Fruit fly (Drosophila melanogaster) whole organism, wandering third instar larva: Measurements from ENCODE around the gene Abi.

ENCODE experiments used
- Abd-B ChIP-seq: fragments of >200 bp; optimal IDR thresholded peaks from 2 replicates; lab custom pipeline; 2017; ENCODE audit warnings: missing biosample characterization, missing genetic modification characterization
- CG32264 ChIP-seq: fragments of 200-800 bp; sonication (Bioruptor generic); optimal IDR thresholded peaks from 2 replicates; lab custom pipeline; 2016; ENCODE audit warnings: missing biosample characterization, missing genetic modification characterization
- CG9705 ChIP-seq: fragments of 200-800 bp; sonication (Bioruptor generic); optimal IDR thresholded peaks from 2 replicates; lab custom pipeline; 2018; ENCODE audit warnings: missing biosample characterization, mild to moderate bottlenecking, missing genetic modification characterization
- CrebA ChIP-seq: fragments of 200-800 bp; sonication (Bioruptor generic); optimal IDR thresholded peaks from 2 replicates; lab custom pipeline; 2016; ENCODE audit warnings: missing biosample characterization, mild to moderate bottlenecking, missing genetic modification characterization, borderline replicate concordance
- Dfd ChIP-seq: fragments of >200 bp; optimal IDR thresholded peaks from 2 replicates; lab custom pipeline; 2017; ENCODE audit warnings: missing biosample characterization, missing genetic modification characterization
- Dif ChIP-seq: fragments of 200-275, 200-300 bp; sonication (Bioruptor generic); optimal IDR thresholded peaks from 2 replicates; lab custom pipeline; 2018; ENCODE audit warnings: missing biosample characterization, missing genetic modification characterization; ENCODE audit not compliant: partially characterized antibody
- GATAd ChIP-seq: sonication (Bioruptor generic); optimal IDR thresholded peaks from 2 replicates; lab custom pipeline; 2016; ENCODE audit warnings: missing biosample characterization, missing genetic modification characterization
- HLH106 ChIP-seq: fragments of 200-800 bp; optimal IDR thresholded peaks from 3 replicates; lab custom pipeline; 2019; ENCODE audit warnings: missing biosample characterization, mild to moderate bottlenecking, missing genetic modification characterization, moderate library complexity
- Hnf4 ChIP-seq: fragments of 200-800 bp; sonication (Bioruptor generic); optimal IDR thresholded peaks from 2 replicates; lab custom pipeline; 2016; ENCODE audit warnings: missing biosample characterization, mild to moderate bottlenecking, missing genetic modification characterization
- Hr78 ChIP-seq: fragments of >200 bp; optimal IDR thresholded peaks from 2 replicates; lab custom pipeline; 2017; ENCODE audit warnings: missing biosample characterization, missing genetic modification characterization
- Hr83 ChIP-seq: fragments of 200-300 bp; sonication (Bioruptor generic); optimal IDR thresholded peaks from 2 replicates; lab custom pipeline; 2016; ENCODE audit warnings: missing biosample characterization, mild to moderate bottlenecking, missing genetic modification characterization, moderate library complexity; ENCODE audit not compliant: poor library complexity, severe bottlenecking
- Jra ChIP-seq: sonication (Bioruptor generic); optimal IDR thresholded peaks from 2 replicates; lab custom pipeline; 2016; ENCODE audit warnings: missing biosample characterization, missing genetic modification characterization
- Mio ChIP-seq: sonication (Bioruptor generic); optimal IDR thresholded peaks from 2 replicates; lab custom pipeline; 2016; ENCODE audit warnings: missing biosample characterization, missing genetic modification characterization
- Myc ChIP-seq: fragments of >200 bp; optimal IDR thresholded peaks from 2 replicates; lab custom pipeline; 2017
- N ChIP-seq: fragments of >200 bp; optimal IDR thresholded peaks from 2 replicates; lab custom pipeline; 2018; ENCODE audit warnings: missing biosample characterization, missing external identifiers, missing genetic modification characterization
- OdsH ChIP-seq: fragments of 200-800 bp; sonication (Bioruptor generic); optimal IDR thresholded peaks from 2 replicates; lab custom pipeline; 2016; ENCODE audit warnings: missing biosample characterization, mild to moderate bottlenecking, missing genetic modification characterization
- Rel ChIP-seq, 2 experiments: fragments of 200-800 bp; sonication (Bioruptor generic) in 1 of 2; optimal IDR thresholded peaks; 2 replicates in 1 of 2; 3 replicates in 1 of 2; lab custom pipeline; 2016 to 2019; ENCODE audit warnings: mild to moderate bottlenecking in 2 of 2, missing biosample characterization in 2 of 2, missing genetic modification characterization in 2 of 2, moderate library complexity in 1 of 2
- Sp1 ChIP-seq: fragments of 200-800 bp; sonication (Bioruptor generic); optimal IDR thresholded peaks from 3 replicates; lab custom pipeline; 2019; ENCODE audit warnings: missing biosample characterization, mild to moderate bottlenecking, missing genetic modification characterization, moderate library complexity
- Vsx2 ChIP-seq: fragments of 200-300, 225-300 bp; sonication (Bioruptor generic); optimal IDR thresholded peaks from 2 replicates; lab custom pipeline; 2018; ENCODE audit warnings: missing biosample characterization, missing genetic modification characterization; ENCODE audit not compliant: partially characterized antibody
- br ChIP-seq: fragments of 200-800 bp; sonication (Bioruptor generic); optimal IDR thresholded peaks from 2 replicates; lab custom pipeline; 2016; ENCODE audit warnings: missing biosample characterization, missing genetic modification characterization
- brk ChIP-seq: fragments of 200-800 bp; sonication (Bioruptor generic); optimal IDR thresholded peaks from 2 replicates; lab custom pipeline; 2016; ENCODE audit warnings: missing biosample characterization, mild to moderate bottlenecking, missing genetic modification characterization
- dl ChIP-seq, 2 experiments: fragments of 175-275, 200-275 bp in 1 of 2; fragments of 200-275 bp in 1 of 2; sonication (Bioruptor generic); optimal IDR thresholded peaks; lab custom pipeline; 2018; ENCODE audit warnings: mild to moderate bottlenecking in 2 of 2, missing biosample characterization in 2 of 2, missing genetic modification characterization in 2 of 2, moderate library complexity in 2 of 2; ENCODE audit not compliant: partially characterized antibody in 2 of 2, insufficient read depth in 1 of 2
- dmrt93B ChIP-seq: fragments of 200-800 bp; sonication (Bioruptor generic); optimal IDR thresholded peaks from 2 replicates; lab custom pipeline; 2018; ENCODE audit warnings: missing biosample characterization, mild to moderate bottlenecking, missing genetic modification characterization
- dsf ChIP-seq: sonication (Bioruptor generic); optimal IDR thresholded peaks from 2 replicates; lab custom pipeline; 2016; ENCODE audit warnings: missing biosample characterization, missing genetic modification characterization, borderline replicate concordance
- ey ChIP-seq: fragments of 200-800 bp; sonication (Bioruptor generic); optimal IDR thresholded peaks from 2 replicates; lab custom pipeline; 2016; ENCODE audit warnings: missing biosample characterization, missing genetic modification characterization
- foxo ChIP-seq, 2 experiments: fragments of 200-800 bp; sonication (Bioruptor generic); optimal IDR thresholded peaks; 2 replicates in 1 of 2; 3 replicates in 1 of 2; lab custom pipeline; 2016 to 2017; ENCODE audit warnings: missing biosample characterization in 2 of 2, missing genetic modification characterization in 2 of 2
- fru ChIP-seq: fragments of 200-800 bp; sonication (Bioruptor generic); optimal IDR thresholded peaks from 3 replicates; lab custom pipeline; 2016; ENCODE audit warnings: missing biosample characterization, mild to moderate bottlenecking, missing genetic modification characterization
- h ChIP-seq: fragments of 200-800 bp; sonication (Bioruptor generic); optimal IDR thresholded peaks from 3 replicates; lab custom pipeline; 2016; ENCODE audit warnings: missing biosample characterization, mild to moderate bottlenecking, missing genetic modification characterization
- jim ChIP-seq: fragments of 175-275, 200-325 bp; sonication (Bioruptor generic); optimal IDR thresholded peaks from 2 replicates; lab custom pipeline; 2016; ENCODE audit warnings: missing biosample characterization, mild to moderate bottlenecking, missing genetic modification characterization
- lola ChIP-seq: fragments of >200 bp; optimal IDR thresholded peaks from 2 replicates; lab custom pipeline; 2017; ENCODE audit warnings: missing biosample characterization, missing genetic modification characterization
- pan ChIP-seq: fragments of >200 bp; optimal IDR thresholded peaks from 2 replicates; lab custom pipeline; 2017
- psq ChIP-seq: fragments of 200-800 bp; sonication (Bioruptor generic); optimal IDR thresholded peaks from 3 replicates; lab custom pipeline; 2017; ENCODE audit warnings: missing biosample characterization, mild to moderate bottlenecking, missing genetic modification characterization, moderate library complexity
- rgr ChIP-seq: fragments of 200-800 bp; sonication (Bioruptor generic); optimal IDR thresholded peaks from 3 replicates; lab custom pipeline; 2016; ENCODE audit warnings: missing biosample characterization, mild to moderate bottlenecking, missing genetic modification characterization
- sage ChIP-seq: fragments of 200-800 bp; sonication (Bioruptor generic); optimal IDR thresholded peaks from 2 replicates; lab custom pipeline; 2016; ENCODE audit warnings: missing biosample characterization, mild to moderate bottlenecking, missing genetic modification characterization
- sv ChIP-seq: fragments of 200-800 bp; sonication (Bioruptor generic); optimal IDR thresholded peaks from 3 replicates; lab custom pipeline; 2016; ENCODE audit warnings: missing biosample characterization, missing genetic modification characterization
- tai ChIP-seq: sonication (Bioruptor generic); optimal IDR thresholded peaks from 2 replicates; lab custom pipeline; 2016; ENCODE audit warnings: missing biosample characterization, missing genetic modification characterization
- usp ChIP-seq: fragments of >200 bp; optimal IDR thresholded peaks from 2 replicates; lab custom pipeline; 2017; ENCODE audit warnings: missing biosample characterization, missing genetic modification characterization
- woc ChIP-seq: sonication (Bioruptor generic); optimal IDR thresholded peaks from 2 replicates; lab custom pipeline; 2016; ENCODE audit warnings: missing biosample characterization, mild to moderate bottlenecking, missing genetic modification characterization

Gene Abi

DNA sequence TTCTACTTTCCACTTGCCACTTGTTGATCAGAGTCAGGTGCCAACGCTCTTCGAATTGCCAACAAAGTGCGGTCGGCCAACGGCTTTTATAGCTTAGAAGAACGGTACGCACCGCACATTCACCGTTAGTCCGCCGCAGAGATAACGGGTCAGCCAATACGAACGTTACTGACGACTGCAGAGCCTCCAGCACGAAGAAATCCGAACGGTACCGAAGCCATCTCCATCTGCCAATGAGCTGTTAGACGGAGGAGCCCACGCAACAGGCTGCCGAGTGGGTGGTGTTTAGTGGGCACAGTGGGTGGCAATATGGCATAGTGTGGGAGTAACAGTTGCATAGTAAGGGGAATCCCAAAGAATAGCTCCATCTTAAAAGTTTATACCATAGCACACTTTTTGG lies 25.4 kb downstream of the Abi start, which contains the start of gene CCHa1:
Gene CCHa1, minus strand, starts transcription at position 44 of the 400 bp plus-strand sequence.
- TF ChIP-seq Dif (GFP tag; lab: Kevin White, UChicago) (no peak), tai (GFP tag; lab: Kevin White, UChicago) (no peak), Hnf4 (GFP tag; lab: Kevin White, UChicago) (no peak), br (GFP tag; lab: Kevin White, UChicago) (no peak), sv (GFP tag; lab: Kevin White, UChicago) (no peak), OdsH (no peak), Sp1 (GFP tag; lab: Kevin White, UChicago) (no peak)

- TF ChIP-seq br (GFP tag; lab: Kevin White, UChicago) (no peak), woc (GFP tag; lab: Kevin White, UChicago) (no peak), CG32264 (GFP tag; lab: Kevin White, UChicago) (no peak), fru (no peak), Myc (lab: Kevin White, UChicago) (no peak)
Observed at dm6 chr3R:14095916-14096315, 26.3 kb downstream of the Abi start.

DNA sequence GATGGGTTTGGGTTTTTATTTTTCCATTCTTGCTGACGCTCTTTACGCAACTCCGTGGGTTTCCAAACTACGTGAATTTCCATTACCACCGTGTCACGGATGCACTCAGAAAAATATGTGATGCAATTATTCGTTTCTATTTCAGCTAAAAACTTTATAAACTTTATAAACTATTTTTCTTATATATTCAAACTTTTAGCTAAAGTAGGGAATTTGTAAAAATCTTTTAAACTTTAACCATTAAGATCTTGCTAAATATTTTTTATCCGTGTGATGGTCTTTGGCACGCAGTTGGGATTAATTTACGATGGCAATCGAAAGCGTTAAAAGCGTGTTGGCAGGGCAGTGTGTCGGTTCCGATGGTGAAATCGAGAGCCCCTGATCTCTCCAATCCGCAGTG lies 26.8 kb downstream of the Abi start:
- TF ChIP-seq Hr83 (GFP tag; lab: Kevin White, UChicago) (no peak), HLH106 (tag; lab: Kevin White, UChicago) (no peak), OdsH (no peak), tai (GFP tag; lab: Kevin White, UChicago) (no peak), Hr78 (no peak)

- no peak for TF ChIP-seq Rel (GFP tag; optimal IDR thresholded peaks at IDR 0.05; lab: Kevin White, UChicago)
- no peak for TF ChIP-seq Rel (tag; optimal IDR thresholded peaks at IDR 0.05; lab: Kevin White, UChicago)
- TF ChIP-seq woc (GFP tag; lab: Kevin White, UChicago) = no peak
- no peak for TF ChIP-seq usp (GFP tag; lab: Kevin White, UChicago)
- no peak for TF ChIP-seq CG32264 (GFP tag; lab: Kevin White, UChicago)
- TF ChIP-seq Dif (GFP tag; lab: Kevin White, UChicago) = no peak
- no peak for TF ChIP-seq dsf (GFP tag; lab: Kevin White, UChicago)
- peak; percentile 7 for TF ChIP-seq psq (GFP tag; lab: Kevin White, UChicago)
- no peak for TF ChIP-seq CrebA (GFP tag; lab: Kevin White, UChicago)
- no peak for TF ChIP-seq Mio (GFP tag; lab: Kevin White, UChicago)
- no peak for TF ChIP-seq Vsx2 (GFP tag; lab: Kevin White, UChicago)
- peak; percentile 5 for TF ChIP-seq Hnf4 (GFP tag; lab: Kevin White, UChicago)
- no peak for TF ChIP-seq pan (lab: Kevin White, UChicago)
- no peak for TF ChIP-seq tai (GFP tag; lab: Kevin White, UChicago)
- no peak for TF ChIP-seq sage (GFP tag; lab: Kevin White, UChicago)
- TF ChIP-seq lola (GFP tag; lab: Kevin White, UChicago) = no peak
- TF ChIP-seq dl (GFP tag; optimal IDR thresholded peaks at IDR 0.05; lab: Kevin White, UChicago; ENCODE audit: insufficient read depth in 1 of 2, partially characterized antibody in 2 of 2) = no peak
- TF ChIP-seq Abd-B = no peak
- TF ChIP-seq Myc (lab: Kevin White, UChicago) = peak; percentile 81
- TF ChIP-seq Dfd (GFP tag; lab: Kevin White, UChicago) = no peak
- TF ChIP-seq HLH106 (tag; lab: Kevin White, UChicago) = peak; percentile 18
- peak; percentile 5 for TF ChIP-seq sv (GFP tag; lab: Kevin White, UChicago)
- peak in 1 of 2 experiments; percentile 61 for TF ChIP-seq foxo (GFP tag; optimal IDR thresholded peaks at IDR 0.05; lab: Kevin White, UChicago)
- TF ChIP-seq dmrt93B (GFP tag; lab: Kevin White, UChicago) = peak; percentile 38
- no peak for TF ChIP-seq jim
- TF ChIP-seq CG9705 (GFP tag; lab: Kevin White, UChicago) = peak; percentile 2
- TF ChIP-seq GATAd (GFP tag; lab: Kevin White, UChicago) = no peak
- TF ChIP-seq brk = no peak
- TF ChIP-seq ey (GFP tag; lab: Kevin White, UChicago) = peak; percentile 38
- TF ChIP-seq Hr78 = no peak
- peak; percentile 61 for TF ChIP-seq rgr (GFP tag; lab: Kevin White, UChicago)
- TF ChIP-seq br (GFP tag; lab: Kevin White, UChicago) = peak; percentile 35
- no peak for TF ChIP-seq Sp1 (GFP tag; lab: Kevin White, UChicago)
- TF ChIP-seq OdsH = peak; percentile 45
- TF ChIP-seq h (GFP tag; lab: Kevin White, UChicago) = no peak
- no peak for TF ChIP-seq Jra (GFP tag; lab: Kevin White, UChicago)
- TF ChIP-seq fru = peak; percentile 52
- TF ChIP-seq N (GFP tag; lab: Kevin White, UChicago) = no peak
- TF ChIP-seq Hr83 (GFP tag; lab: Kevin White, UChicago) = peak; percentile 31
Observed at dm6 chr3R:14088887-14089567, 33.2 kb downstream of the Abi start, which contains the start of gene Npc2b. Npc2b (plus strand) TSS chr3R:14089517.
